Worm (Caenorhabditis elegans): ENCODE data around the gene spe-17.

spe-17 gene

DNA sequence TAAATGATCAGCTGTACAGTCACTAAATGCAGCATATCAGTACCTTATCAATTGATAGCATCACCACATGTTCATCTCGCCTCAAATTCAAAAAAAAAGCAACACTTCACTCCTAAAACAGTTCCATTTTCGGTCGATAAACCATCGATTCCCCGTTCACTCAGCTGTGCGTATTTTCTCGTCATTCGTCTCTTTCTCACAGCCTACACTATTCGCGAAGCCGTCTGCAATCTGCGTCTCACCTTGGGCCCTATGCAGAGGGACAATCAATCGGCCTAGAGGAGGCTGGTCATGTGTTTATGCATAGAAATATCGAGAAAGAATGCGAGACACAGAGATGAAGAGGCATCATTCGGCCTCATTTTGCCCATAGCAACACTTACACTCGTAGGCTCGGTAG is 19.2 kb downstream of the spe-17 start (continued):
- no peak for TF ChIP-seq T23F11.4 (GFP tag; optimal IDR thresholded peaks at IDR 0.05)
- TF ChIP-seq ceh-30 (tag; optimal IDR thresholded peaks at IDR 0.05) = no peak
- peak; percentile 64 for TF ChIP-seq ceh-2 (tag; optimal IDR thresholded peaks at IDR 0.05)
- TF ChIP-seq pha-2 (tag; optimal IDR thresholded peaks at IDR 0.05) = no peak
- TF ChIP-seq unc-86 (tag; optimal IDR thresholded peaks at IDR 0.05) = no peak
- peak; percentile 79 for TF ChIP-seq ceh-48 (tag; optimal IDR thresholded peaks at IDR 0.05)
- TF ChIP-seq che-1 (tag; optimal IDR thresholded peaks at IDR 0.05) = no peak
- TF ChIP-seq hlh-6 (tag; optimal IDR thresholded peaks at IDR 0.05) = no peak
- TF ChIP-seq nfya-1 (tag; optimal IDR thresholded peaks at IDR 0.05) = peak; percentile 84
- TF ChIP-seq tbx-2 (tag; optimal IDR thresholded peaks at IDR 0.05) = peak; percentile 64
- no peak for TF ChIP-seq npax-4 (tag; optimal IDR thresholded peaks at IDR 0.05)
- no peak for TF ChIP-seq pag-3 (tag; optimal IDR thresholded peaks at IDR 0.05; ENCODE audit: borderline replicate concordance)
- peak; percentile 75 for TF ChIP-seq ceh-31 (tag; optimal IDR thresholded peaks at IDR 0.05)
- no peak for TF ChIP-seq sox-4 (tag; optimal IDR thresholded peaks at IDR 0.05)
- peak; percentile 14 for TF ChIP-seq sdc-2 (tag; optimal IDR thresholded peaks at IDR 0.05)
- TF ChIP-seq fkh-10 (GFP tag; optimal IDR thresholded peaks at IDR 0.05) = no peak
- no peak for TF ChIP-seq ceh-6 (GFP tag; optimal IDR thresholded peaks at IDR 0.05)
- peak; percentile 70 for TF ChIP-seq ama-1 (optimal IDR thresholded peaks at IDR 0.05)
- peak; percentile 86 for TF ChIP-seq ref-2 (tag; optimal IDR thresholded peaks at IDR 0.05)
- TF ChIP-seq sox-2 (GFP tag; IDR thresholded peaks at IDR 0.05) = no peak
- TF ChIP-seq hlh-8 (tag; optimal IDR thresholded peaks at IDR 0.05) = no peak
- TF ChIP-seq ceh-45 (GFP tag; IDR thresholded peaks at IDR 0.05) = no peak
- TF ChIP-seq K02D7.2 (tag; optimal IDR thresholded peaks at IDR 0.05) = no peak
- TF ChIP-seq gmeb-2 (tag; optimal IDR thresholded peaks at IDR 0.05) = no peak
- peak; percentile 20 for TF ChIP-seq unc-42 (tag; optimal IDR thresholded peaks at IDR 0.05)
- TF ChIP-seq mec-3 (tag; optimal IDR thresholded peaks at IDR 0.05; ENCODE audit: borderline replicate concordance) = no peak
- TF ChIP-seq zip-5 (tag; optimal IDR thresholded peaks at IDR 0.05) = no peak
- no peak for TF ChIP-seq Y22D7AL.16 (tag; optimal IDR thresholded peaks at IDR 0.05)
- no peak for TF ChIP-seq hlh-15 (tag; optimal IDR thresholded peaks at IDR 0.05)
- TF ChIP-seq elt-2 (tag; optimal IDR thresholded peaks at IDR 0.05) = peak; percentile 74
- TF ChIP-seq pax-1 (tag; optimal IDR thresholded peaks at IDR 0.05) = peak; percentile 26
- TF ChIP-seq ceh-9 (tag; optimal IDR thresholded peaks at IDR 0.05) = no peak
- TF ChIP-seq ets-4 (tag; optimal IDR thresholded peaks at IDR 0.05) = no peak
- TF ChIP-seq C38D4.7 (GFP tag; optimal IDR thresholded peaks at IDR 0.05) = no peak
- peak; percentile 98 for TF ChIP-seq hlh-30 (tag; optimal IDR thresholded peaks at IDR 0.05; ENCODE audit: insufficient read depth)
- no peak for TF ChIP-seq ttx-3 (tag; optimal IDR thresholded peaks at IDR 0.05)
- TF ChIP-seq pha-4 (tag; optimal IDR thresholded peaks at IDR 0.05) = no peak
- no peak for TF ChIP-seq pqm-1 (tag; optimal IDR thresholded peaks at IDR 0.05)
- no peak for TF ChIP-seq ahr-1 (tag; optimal IDR thresholded peaks at IDR 0.05)
- peak; percentile 45 for TF ChIP-seq madf-2 (tag; optimal IDR thresholded peaks at IDR 0.05)
- TF ChIP-seq fkh-6 (tag; optimal IDR thresholded peaks at IDR 0.05) = no peak
- TF ChIP-seq unc-55 (GFP tag; optimal IDR thresholded peaks at IDR 0.05) = peak; percentile 73
- peak; percentile 48 for TF ChIP-seq rnt-1 (tag; optimal IDR thresholded peaks at IDR 0.05)
- TF ChIP-seq odd-2 (tag; optimal IDR thresholded peaks at IDR 0.05) = no peak
- TF ChIP-seq ceh-24 (tag; optimal IDR thresholded peaks at IDR 0.05) = no peak
- peak; percentile 63 for TF ChIP-seq dve-1 (tag; optimal IDR thresholded peaks at IDR 0.05)
- no peak for TF ChIP-seq unc-3 (GFP tag; conservative IDR thresholded peaks at IDR 0.05)
- no peak for TF ChIP-seq unc-3 (tag; optimal IDR thresholded peaks at IDR 0.05)
- TF ChIP-seq ceh-34 (tag; optimal IDR thresholded peaks at IDR 0.05) = peak; percentile 59
- TF ChIP-seq C08G9.2 (tag; optimal IDR thresholded peaks at IDR 0.05) = no peak
- no peak for TF ChIP-seq hlh-13 (GFP tag; optimal IDR thresholded peaks at IDR 0.05)
